Worm (Caenorhabditis elegans): ENCODE measurements around the gene oac-58.

oac-58 gene

ce11 chrIV:12259161-12259870 is 52.2 kb downstream of the oac-58 start, which contains the start of gene Y39C12A.9:
TSS of gene Y39C12A.9 (minus strand) at chrIV:12259211.
- TF ChIP-seq B0310.2 (tag; optimal IDR thresholded peaks at IDR 0.05) (no peak), hmg-4 (GFP tag; optimal IDR thresholded peaks at IDR 0.05) (no peak), ama-1 (optimal IDR thresholded peaks at IDR 0.05) (no peak), ets-7 (tag; optimal IDR thresholded peaks at IDR 0.05) (no peak), ceh-13 (GFP tag; optimal IDR thresholded peaks at IDR 0.05) (no peak), F13C5.2 (tag; optimal IDR thresholded peaks at IDR 0.05) (no peak), tbx-11 (GFP tag; IDR thresholded peaks at IDR 0.05) (no peak), hnd-1 (tag; optimal IDR thresholded peaks at IDR 0.05) (no peak), hmbx-1 (tag; optimal IDR thresholded peaks at IDR 0.05) (no peak), tra-4 (tag; optimal IDR thresholded peaks at IDR 0.05) (no peak), aly-1 (tag; optimal IDR thresholded peaks at IDR 0.05) (no peak), flt-1 (GFP tag; IDR thresholded peaks at IDR 0.05) (no peak)

Measured in whole organism, early embryonic.